Worm (Caenorhabditis elegans) whole organism, midembryonic: ENCODE measurements around the gene F09G2.8.

ENCODE experiments used
- T22C8.4 ChIP-seq: fragments of 200-800 bp; sonication (Bioruptor generic); IDR thresholded peaks from 2 replicates; pipeline ENCODE4 v1.3.6; 2022; ENCODE audit warnings: missing genetic modification characterization, missing compliant biosample characterization
- cog-1 ChIP-seq: sonication (generic microtip); optimal IDR thresholded peaks from 2 replicates; lab custom pipeline; 2016; ENCODE audit warnings: missing genetic modification characterization, missing compliant biosample characterization
- flt-1 ChIP-seq: fragments of 200-800 bp; sonication (Bioruptor generic); IDR thresholded peaks from 2 replicates; pipeline ENCODE4 v1.3.6; 2022; ENCODE audit warnings: missing genetic modification characterization, missing compliant biosample characterization
- klf-2 ChIP-seq: fragments of 200-800 bp; sonication (Bioruptor generic); conservative IDR thresholded peaks from 2 replicates; pipeline ENCODE4 v1.3.6; 2022; ENCODE audit warnings: missing genetic modification reagents, missing genetic modification characterization, missing compliant biosample characterization
- med-1 ChIP-seq: sonication (generic microtip); optimal IDR thresholded peaks from 2 replicates; lab custom pipeline; 2017; ENCODE audit warnings: missing genetic modification characterization, mild to moderate bottlenecking, missing compliant biosample characterization, antibody characterized with exemption, missing genetic modification reagents; ENCODE audit not compliant: insufficient read depth
- ref-1 ChIP-seq: fragments of 200-800 bp; sonication (Bioruptor generic); conservative IDR thresholded peaks from 2 replicates; pipeline ENCODE4 v1.3.6; 2022; ENCODE audit warnings: missing genetic modification reagents, missing genetic modification characterization, missing compliant biosample characterization
- tab-1 ChIP-seq: fragments of 200-800 bp; sonication (Bioruptor generic); IDR thresholded peaks from 2 replicates; pipeline ENCODE4 v1.3.6; 2022; ENCODE audit warnings: missing genetic modification characterization, missing compliant biosample characterization
- ztf-23 ChIP-seq: fragments of 200-800 bp; sonication (Bioruptor generic); IDR thresholded peaks from 2 replicates; pipeline ENCODE4 v1.3.6; 2022; ENCODE audit warnings: missing genetic modification reagents, missing genetic modification characterization, missing compliant biosample characterization
- ztf-29 ChIP-seq: fragments of 200-800 bp; sonication (Bioruptor generic); IDR thresholded peaks from 2 replicates; pipeline ENCODE4 v1.3.6; 2022; ENCODE audit warnings: missing genetic modification reagents, missing genetic modification characterization, missing compliant biosample characterization

Gene F09G2.8

DNA sequence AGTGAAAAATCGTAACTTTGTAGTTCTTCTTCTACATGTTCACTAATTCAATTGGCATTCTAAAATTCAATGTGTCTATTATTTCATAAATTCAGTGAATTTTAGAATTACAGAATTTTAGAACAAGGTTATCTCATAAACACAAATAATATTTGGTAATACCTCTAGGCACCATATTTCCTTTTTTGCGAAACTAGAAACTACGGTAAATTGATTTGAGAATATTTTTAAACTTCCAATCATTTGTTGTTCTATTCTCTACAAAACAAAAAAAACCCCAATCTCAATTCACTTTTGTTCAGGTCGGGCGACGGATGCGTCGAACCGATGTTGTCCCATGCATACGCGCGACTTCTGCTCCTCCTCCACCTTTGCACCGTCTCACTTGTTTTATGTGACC, 6.5 kb upstream of the F09G2.8 start, which contains the start of gene F09G2.1:
Gene F09G2.1, plus strand, starts transcription at position 301 of the 400 bp plus-strand sequence.
- TF ChIP-seq ztf-29 (no peak), med-1 (GFP tag; lab: Kevin White, UChicago) (no peak), tab-1 (no peak), klf-2 (no peak), T22C8.4 (GFP tag; lab: Robert Waterston, UW) (no peak), ztf-23 (GFP tag; lab: Robert Waterston, UW) (no peak), cog-1 (tag; lab: Kevin White, UChicago) (no peak), ref-1 (GFP tag; lab: Robert Waterston, UW) (no peak), flt-1 (GFP tag; lab: Robert Waterston, UW) (no peak)

DNA sequence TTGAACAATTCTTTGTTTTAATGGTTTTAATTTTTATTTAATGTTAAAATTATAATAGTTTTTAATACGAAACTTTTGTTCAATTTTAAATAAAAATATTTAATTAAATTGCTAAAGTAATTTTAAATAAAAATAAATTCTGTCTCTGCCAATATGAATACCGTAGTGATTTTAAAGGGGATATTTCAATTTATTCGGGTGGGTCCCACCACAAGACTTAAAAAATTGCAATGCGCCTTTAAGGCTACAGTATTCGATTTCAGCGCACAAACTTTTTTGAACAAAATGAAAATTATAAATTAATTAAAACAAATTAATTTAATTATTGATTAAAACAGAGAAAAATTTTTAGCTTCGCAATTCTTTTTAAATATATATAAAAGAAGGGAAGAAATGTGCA, 5.6 kb upstream of the F09G2.8 start:
- TF ChIP-seq T22C8.4 (GFP tag; lab: Robert Waterston, UW): no peak
- no peak for TF ChIP-seq cog-1 (tag; lab: Kevin White, UChicago)
- TF ChIP-seq flt-1 (GFP tag; lab: Robert Waterston, UW): no peak
- no peak for TF ChIP-seq tab-1
- TF ChIP-seq med-1 (GFP tag; lab: Kevin White, UChicago): no peak
- TF ChIP-seq ztf-23 (GFP tag; lab: Robert Waterston, UW): no peak
- no peak for TF ChIP-seq klf-2
- TF ChIP-seq ref-1 (GFP tag; lab: Robert Waterston, UW): no peak
- TF ChIP-seq ztf-29: no peak

DNA sequence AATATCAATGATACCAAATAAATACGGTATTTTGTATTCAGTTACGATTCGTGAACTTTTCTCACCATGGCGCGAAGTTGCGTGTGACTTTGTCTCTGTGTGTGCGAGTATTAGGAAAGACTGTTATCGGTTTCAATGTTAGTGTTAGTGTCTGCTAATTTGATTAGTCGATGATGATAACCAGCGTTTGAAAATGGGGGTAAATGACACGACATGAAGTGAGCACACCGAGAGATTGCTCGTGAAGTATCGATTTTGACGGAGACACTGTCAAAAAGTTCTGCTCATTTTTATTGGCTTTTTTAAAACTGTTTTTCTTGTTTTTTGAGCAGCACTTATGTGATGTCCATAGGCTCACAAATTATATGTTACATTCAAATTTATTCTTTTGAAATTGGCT, 4.9 kb upstream of the F09G2.8 start:
- TF ChIP-seq ztf-29 (no peak), med-1 (GFP tag; lab: Kevin White, UChicago) (no peak), tab-1 (no peak), T22C8.4 (GFP tag; lab: Robert Waterston, UW) (no peak), flt-1 (GFP tag; lab: Robert Waterston, UW) (no peak), ref-1 (GFP tag; lab: Robert Waterston, UW) (no peak), ztf-23 (GFP tag; lab: Robert Waterston, UW) (no peak), klf-2 (no peak), cog-1 (tag; lab: Kevin White, UChicago) (no peak)

DNA sequence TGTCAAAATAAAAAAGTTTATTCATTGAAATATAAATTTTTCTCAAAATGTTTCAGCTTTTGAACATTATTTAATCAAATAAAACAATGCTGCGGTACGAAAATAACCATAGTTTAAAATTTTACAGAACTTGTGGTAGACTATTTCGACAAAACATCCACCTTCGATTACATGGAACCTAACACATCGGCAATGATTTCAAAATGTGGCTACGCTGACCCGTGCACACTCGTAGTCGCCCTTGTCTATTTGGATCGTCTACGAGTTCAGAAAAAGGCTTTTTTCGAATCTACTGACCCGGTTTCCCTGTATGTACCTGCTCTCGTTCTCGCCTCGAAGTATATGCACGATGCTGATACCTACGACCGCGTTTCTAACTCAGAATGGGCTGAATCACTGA, 3.6 kb upstream of the F09G2.8 start:
- TF ChIP-seq ztf-29 (no peak), ref-1 (GFP tag; lab: Robert Waterston, UW) (no peak), cog-1 (tag; lab: Kevin White, UChicago) (no peak), ztf-23 (GFP tag; lab: Robert Waterston, UW) (no peak), klf-2 (no peak), med-1 (GFP tag; lab: Kevin White, UChicago) (no peak), flt-1 (GFP tag; lab: Robert Waterston, UW) (no peak), tab-1 (no peak), T22C8.4 (GFP tag; lab: Robert Waterston, UW) (no peak)

DNA sequence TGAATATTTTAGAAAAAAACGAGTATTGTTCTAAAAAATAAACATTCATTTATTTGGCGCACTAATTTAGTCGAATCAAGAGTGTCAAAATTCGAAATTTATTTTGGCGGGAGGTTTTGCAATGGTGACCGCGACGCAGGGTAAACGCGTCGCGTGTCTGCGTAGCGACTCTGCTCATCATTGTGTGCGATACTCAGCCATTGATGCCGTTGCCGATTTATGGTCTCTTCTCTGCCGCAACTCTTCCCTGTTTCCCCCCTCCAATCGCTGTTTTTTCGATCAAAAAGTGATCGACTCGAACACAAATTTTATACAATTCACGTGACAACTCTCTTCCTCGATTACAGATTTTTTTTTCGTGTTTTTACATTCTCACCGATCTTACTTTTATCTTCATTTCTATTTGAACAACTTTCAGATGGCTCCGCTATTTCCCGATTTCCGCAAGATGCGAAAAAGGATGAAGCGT, 3.1 kb upstream of the F09G2.8 start, which contains the start of gene F09G2.2:
Gene F09G2.2, plus strand, starts transcription at position 419 of the 469 bp plus-strand sequence.
- TF ChIP-seq flt-1 (GFP tag; lab: Robert Waterston, UW): peak; percentile 72
- no peak for TF ChIP-seq ztf-23 (GFP tag; lab: Robert Waterston, UW)
- TF ChIP-seq klf-2: no peak
- TF ChIP-seq cog-1 (tag; lab: Kevin White, UChicago): peak; percentile 43
- TF ChIP-seq tab-1: no peak
- TF ChIP-seq ref-1 (GFP tag; lab: Robert Waterston, UW): no peak
- TF ChIP-seq ztf-29: no peak
- no peak for TF ChIP-seq med-1 (GFP tag; lab: Kevin White, UChicago)

DNA sequence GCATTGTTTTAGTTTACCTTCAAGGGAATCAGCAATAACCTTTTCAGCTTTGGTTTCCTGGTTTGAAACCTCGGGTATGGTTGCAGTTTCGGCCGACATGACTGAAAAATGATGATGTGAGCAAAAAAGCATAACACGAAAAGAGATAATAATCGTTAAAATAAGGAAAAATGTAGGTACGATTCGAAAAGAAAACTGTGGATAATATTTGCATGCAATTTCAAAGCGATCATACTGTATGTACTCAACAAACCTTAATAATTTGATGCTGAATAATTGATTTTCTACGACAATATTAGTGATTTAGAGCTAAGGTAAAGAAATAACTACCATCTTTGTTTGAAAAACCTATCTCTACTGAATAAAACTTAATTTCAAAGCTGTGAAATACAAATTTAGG, 2.6 kb upstream of the F09G2.8 start, which contains the start of gene attf-2:
Gene attf-2, minus strand, starts transcription at position 101 of the 400 bp plus-strand sequence.
- no peak for TF ChIP-seq flt-1 (GFP tag; lab: Robert Waterston, UW)
- TF ChIP-seq tab-1: no peak
- no peak for TF ChIP-seq T22C8.4 (GFP tag; lab: Robert Waterston, UW)
- no peak for TF ChIP-seq klf-2
- TF ChIP-seq ztf-29: no peak
- no peak for TF ChIP-seq ztf-23 (GFP tag; lab: Robert Waterston, UW)
- TF ChIP-seq med-1 (GFP tag; lab: Kevin White, UChicago): no peak

DNA sequence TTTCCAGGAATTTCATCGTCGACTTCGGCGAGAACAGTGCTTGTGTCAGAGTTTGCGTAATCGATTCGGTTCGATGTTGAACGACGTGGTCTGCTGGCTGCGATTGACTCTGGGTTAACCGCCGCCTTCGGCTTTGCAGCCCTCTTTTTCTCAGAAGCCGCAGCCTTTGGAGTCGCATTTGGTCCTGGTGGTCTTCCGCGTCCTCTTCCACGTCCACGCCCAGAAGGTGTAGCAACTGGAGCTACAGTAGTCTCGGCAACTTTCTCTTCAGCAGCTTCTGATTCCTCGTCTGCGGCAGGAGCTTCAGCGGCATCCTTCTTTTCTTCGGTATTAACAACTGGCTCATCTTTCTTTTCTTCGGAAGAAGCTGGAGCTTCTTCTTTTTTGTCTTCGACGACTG, 1.4 kb upstream of the F09G2.8 start:
- TF ChIP-seq cog-1 (tag; lab: Kevin White, UChicago): no peak
- TF ChIP-seq tab-1: no peak
- no peak for TF ChIP-seq ref-1 (GFP tag; lab: Robert Waterston, UW)
- no peak for TF ChIP-seq T22C8.4 (GFP tag; lab: Robert Waterston, UW)
- TF ChIP-seq ztf-23 (GFP tag; lab: Robert Waterston, UW): no peak
- TF ChIP-seq med-1 (GFP tag; lab: Kevin White, UChicago): no peak

DNA sequence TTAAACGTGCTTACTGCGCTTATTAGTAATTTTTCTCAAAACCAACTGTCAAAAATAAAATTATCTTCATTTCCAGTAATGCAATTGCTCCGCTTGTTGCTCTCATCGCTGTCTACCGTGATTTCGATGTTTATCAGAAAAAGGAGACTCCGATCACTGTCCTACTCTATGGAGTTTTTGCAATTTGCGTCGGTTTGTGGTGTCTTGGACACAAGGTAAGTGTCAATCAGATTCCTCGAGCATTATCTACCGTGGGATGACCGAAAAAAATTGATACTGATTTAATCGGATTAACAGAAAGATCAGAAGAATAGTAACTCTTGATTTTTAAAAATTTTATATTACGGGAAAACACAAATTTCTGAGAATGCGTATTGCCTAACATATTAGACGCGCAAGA, 6.2 kb downstream of the F09G2.8 start:
- no peak for TF ChIP-seq ztf-29
- TF ChIP-seq ztf-23 (GFP tag; lab: Robert Waterston, UW): no peak
- no peak for TF ChIP-seq cog-1 (tag; lab: Kevin White, UChicago)
- no peak for TF ChIP-seq med-1 (GFP tag; lab: Kevin White, UChicago)
- no peak for TF ChIP-seq T22C8.4 (GFP tag; lab: Robert Waterston, UW)
- no peak for TF ChIP-seq ref-1 (GFP tag; lab: Robert Waterston, UW)
- TF ChIP-seq flt-1 (GFP tag; lab: Robert Waterston, UW): no peak
- no peak for TF ChIP-seq klf-2
- TF ChIP-seq tab-1: no peak

DNA sequence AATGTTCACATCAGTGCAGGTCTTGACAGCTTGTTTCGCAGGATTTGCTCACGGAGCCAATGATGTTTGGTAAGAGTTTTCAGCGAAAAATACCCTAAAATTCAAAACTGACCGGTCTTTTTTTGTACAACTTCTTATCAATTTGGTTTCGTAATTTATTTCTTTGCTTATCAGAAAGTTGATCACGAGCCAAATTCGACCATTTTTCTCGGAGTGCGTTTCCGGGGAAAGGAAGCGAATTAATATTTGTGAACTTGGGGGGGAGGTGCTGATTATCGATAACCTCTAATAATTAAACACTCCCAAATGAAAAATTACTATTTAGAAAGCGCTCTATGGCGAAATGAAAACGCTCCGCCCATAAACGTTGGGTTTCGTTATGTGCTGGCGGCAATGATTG, 6.9 kb downstream of the F09G2.8 start:
- TF ChIP-seq T22C8.4 (GFP tag; lab: Robert Waterston, UW) (no peak), ref-1 (GFP tag; lab: Robert Waterston, UW) (no peak), tab-1 (no peak), cog-1 (tag; lab: Kevin White, UChicago) (no peak), flt-1 (GFP tag; lab: Robert Waterston, UW) (no peak), klf-2 (no peak), ztf-29 (no peak), med-1 (GFP tag; lab: Kevin White, UChicago) (no peak), ztf-23 (GFP tag; lab: Robert Waterston, UW) (no peak)

DNA sequence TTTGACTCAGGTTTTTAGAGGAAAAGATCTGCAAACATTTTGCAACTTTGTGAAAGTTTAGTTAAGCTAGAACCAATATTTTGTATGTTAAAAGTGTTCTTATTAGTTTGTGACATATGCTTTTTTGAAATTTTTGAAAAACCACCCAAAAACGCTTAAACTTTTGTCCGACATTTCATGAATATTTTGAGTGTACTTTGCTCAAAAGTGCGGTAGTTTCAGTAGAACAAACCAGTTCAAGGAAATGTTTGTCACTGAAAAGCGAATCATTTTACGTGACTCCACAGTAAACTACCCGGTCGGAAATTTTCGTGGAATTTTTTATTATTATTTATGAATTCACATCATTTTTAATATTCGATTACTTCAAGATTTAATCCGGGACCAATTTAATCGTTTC, 8.9 kb downstream of the F09G2.8 start, which contains the start of gene pitr-5:
Gene pitr-5, plus strand, starts transcription at position 301 of the 400 bp plus-strand sequence.
- TF ChIP-seq ztf-29 (no peak), cog-1 (tag; lab: Kevin White, UChicago) (no peak), T22C8.4 (GFP tag; lab: Robert Waterston, UW) (no peak), med-1 (GFP tag; lab: Kevin White, UChicago) (no peak), flt-1 (GFP tag; lab: Robert Waterston, UW) (no peak), ztf-23 (GFP tag; lab: Robert Waterston, UW) (no peak), ref-1 (GFP tag; lab: Robert Waterston, UW) (no peak), tab-1 (no peak), klf-2 (no peak)
